Worm (Caenorhabditis elegans): ENCODE measurements around the gene clec-147.

DNA sequence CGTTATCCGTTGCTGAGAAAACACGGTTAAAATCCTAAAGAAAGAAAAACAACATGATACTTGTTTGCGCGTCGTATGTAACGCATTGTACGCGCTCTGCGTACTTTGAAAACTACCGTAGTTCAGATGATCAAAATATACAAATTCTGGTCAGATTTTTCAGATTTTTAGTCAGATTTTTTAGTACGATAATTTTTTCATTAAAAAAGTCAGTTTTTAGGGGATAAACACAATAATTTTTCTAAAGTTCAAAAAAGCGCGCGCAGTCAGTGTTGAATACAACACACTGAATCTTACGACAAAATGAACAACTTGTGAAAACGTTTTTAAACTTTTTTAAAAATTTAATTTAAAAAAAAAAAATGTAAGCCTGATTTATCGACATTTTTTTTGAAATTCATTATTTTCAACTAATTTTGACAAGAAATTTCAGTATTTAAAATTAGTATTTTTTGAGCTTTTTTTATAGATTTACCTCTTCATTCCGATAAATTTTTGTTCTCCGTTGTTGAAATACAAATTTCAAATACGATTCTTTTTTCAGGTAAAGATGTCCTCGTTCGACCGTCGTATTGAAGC is 13.9 kb downstream of the clec-147 start, which contains the start of gene pot-2:
- TF ChIP-seq skn-1 (tag; optimal IDR thresholded peaks at IDR 0.05) (no peak), ZK546.5 (tag; optimal IDR thresholded peaks at IDR 0.05) (no peak), dpl-1 (GFP tag; optimal IDR thresholded peaks at IDR 0.05) (no peak), egl-27 (tag; optimal IDR thresholded peaks at IDR 0.05) (no peak), madf-9 (GFP tag; conservative IDR thresholded peaks at IDR 0.05) (no peak), snpc-4 (tag; optimal IDR thresholded peaks at IDR 0.05) (no peak), dmd-8 (GFP tag; IDR thresholded peaks at IDR 0.05) (no peak), fos-1 (tag; optimal IDR thresholded peaks at IDR 0.05) (no peak), nhr-42 (GFP tag; IDR thresholded peaks at IDR 0.05) (no peak), nhr-76 (tag; optimal IDR thresholded peaks at IDR 0.05) (no peak), spr-1 (tag; optimal IDR thresholded peaks at IDR 0.05) (no peak), nhr-28 (tag; optimal IDR thresholded peaks at IDR 0.05) (no peak), Y75B8A.6 (GFP tag; IDR thresholded peaks at IDR 0.05) (no peak)
